Worm (Caenorhabditis elegans) whole organism, midembryonic: ENCODE results near the gene srh-269.

Experiments
- cog-1 ChIP-seq: sonication (generic microtip); optimal IDR thresholded peaks from 2 replicates; lab custom pipeline; 2016; ENCODE audit warnings: missing genetic modification characterization, missing compliant biosample characterization
- flt-1 ChIP-seq: fragments of 200-800 bp; sonication (Bioruptor generic); IDR thresholded peaks from 2 replicates; pipeline ENCODE4 v1.3.6; 2022; ENCODE audit warnings: missing genetic modification characterization, missing compliant biosample characterization
- klf-2 ChIP-seq: fragments of 200-800 bp; sonication (Bioruptor generic); conservative IDR thresholded peaks from 2 replicates; pipeline ENCODE4 v1.3.6; 2022; ENCODE audit warnings: missing genetic modification reagents, missing genetic modification characterization, missing compliant biosample characterization
- tab-1 ChIP-seq: fragments of 200-800 bp; sonication (Bioruptor generic); IDR thresholded peaks from 2 replicates; pipeline ENCODE4 v1.3.6; 2022; ENCODE audit warnings: missing genetic modification characterization, missing compliant biosample characterization
- ztf-23 ChIP-seq: fragments of 200-800 bp; sonication (Bioruptor generic); IDR thresholded peaks from 2 replicates; pipeline ENCODE4 v1.3.6; 2022; ENCODE audit warnings: missing genetic modification reagents, missing genetic modification characterization, missing compliant biosample characterization
- ztf-29 ChIP-seq: fragments of 200-800 bp; sonication (Bioruptor generic); IDR thresholded peaks from 2 replicates; pipeline ENCODE4 v1.3.6; 2022; ENCODE audit warnings: missing genetic modification reagents, missing genetic modification characterization, missing compliant biosample characterization

- no peak for TF ChIP-seq tab-1 (GFP tag; lab: Robert Waterston, UW)
- TF ChIP-seq ztf-29 (GFP tag; lab: Robert Waterston, UW), result no peak
- no peak for TF ChIP-seq klf-2 (GFP tag; lab: Robert Waterston, UW)
- TF ChIP-seq ztf-23 (GFP tag; lab: Robert Waterston, UW), result no peak
- no peak for TF ChIP-seq cog-1
- TF ChIP-seq flt-1, result no peak
Observed at ce11 chrV:16598437-16598836, 6.6 kb upstream of the srh-269 start.
